Worm (Caenorhabditis elegans) whole organism, L3 larva: ENCODE results near the gene spe-44.

Experiments used
- R02D3.7 ChIP-seq: fragments of 150-350 bp; optimal IDR thresholded peaks from 2 replicates; lab custom pipeline; 2014; ENCODE audit warnings: missing biosample characterization, missing genetic modification characterization
- ZK546.5 ChIP-seq: sonication (generic microtip); optimal IDR thresholded peaks from 2 replicates; lab custom pipeline; 2017; ENCODE audit warnings: missing biosample characterization, missing genetic modification characterization
- aly-2 ChIP-seq: fragments of 150-350 bp; optimal IDR thresholded peaks from 2 replicates; lab custom pipeline; 2014; ENCODE audit warnings: missing biosample characterization, missing genetic modification characterization
- ama-1 ChIP-seq: fragments of 150-350 bp; optimal IDR thresholded peaks from 2 replicates; lab custom pipeline; 2018
- ceh-16 ChIP-seq: sonication (generic microtip); optimal IDR thresholded peaks from 2 replicates; lab custom pipeline; 2017; ENCODE audit warnings: missing biosample characterization, missing genetic modification characterization
- ceh-28 ChIP-seq: fragments of 150-350 bp; optimal IDR thresholded peaks from 2 replicates; lab custom pipeline; 2014; ENCODE audit warnings: missing biosample characterization, missing genetic modification reagents, missing genetic modification characterization
- ceh-82 ChIP-seq: fragments of 150-350 bp; optimal IDR thresholded peaks from 2 replicates; lab custom pipeline; 2014; ENCODE audit warnings: missing biosample characterization, missing genetic modification characterization
- ceh-9 ChIP-seq: sonication (generic microtip); optimal IDR thresholded peaks from 2 replicates; lab custom pipeline; 2018; ENCODE audit warnings: missing biosample characterization, missing genetic modification characterization
- egl-5 ChIP-seq: fragments of 150-350 bp; optimal IDR thresholded peaks from 2 replicates; lab custom pipeline; 2017; ENCODE audit warnings: missing biosample characterization, missing genetic modification reagents, missing genetic modification characterization, inconsistent platforms
- elt-1 ChIP-seq: fragments of 150-350 bp; optimal IDR thresholded peaks from 2 replicates; lab custom pipeline; 2014; ENCODE audit warnings: missing biosample characterization, missing genetic modification characterization
- elt-2 ChIP-seq: sonication (generic microtip); optimal IDR thresholded peaks from 2 replicates; lab custom pipeline; 2016; ENCODE audit warnings: missing genetic modification reagents, mild to moderate bottlenecking, missing genetic modification characterization, missing compliant biosample characterization
- elt-3 ChIP-seq, 3 experiments: fragments of 150-350 bp in 1 of 3; sonication (generic microtip) in 2 of 3; optimal IDR thresholded peaks; 2 replicates in 2 of 3; 4 replicates in 1 of 3; lab custom pipeline; 2014 to 2017; ENCODE audit warnings: missing biosample characterization in 3 of 3, missing genetic modification characterization in 3 of 3
- eor-1 ChIP-seq, 2 experiments: fragments of 150-350 bp; optimal IDR thresholded peaks; 2 replicates each; lab custom pipeline; 2014 to 2018; ENCODE audit warnings: missing biosample characterization in 2 of 2, missing genetic modification characterization in 2 of 2
- fkh-10 ChIP-seq: sonication (generic microtip); optimal IDR thresholded peaks from 2 replicates; lab custom pipeline; 2017; ENCODE audit warnings: missing biosample characterization, missing genetic modification reagents, missing genetic modification characterization
- fos-1 ChIP-seq: fragments of 150-350 bp; optimal IDR thresholded peaks from 2 replicates; lab custom pipeline; 2014; ENCODE audit warnings: missing biosample characterization, missing genetic modification characterization
- jun-1 ChIP-seq: fragments of 150-350 bp; optimal IDR thresholded peaks from 2 replicates; lab custom pipeline; 2014; ENCODE audit warnings: missing biosample characterization, missing genetic modification reagents, missing genetic modification characterization
- lin-15B ChIP-seq: fragments of 150-350 bp; optimal IDR thresholded peaks from 2 replicates; lab custom pipeline; 2014; ENCODE audit warnings: missing biosample characterization, missing genetic modification characterization
- lin-39 ChIP-seq: fragments of 150-350 bp; optimal IDR thresholded peaks from 2 replicates; lab custom pipeline; 2018; ENCODE audit warnings: missing biosample characterization, missing genetic modification reagents, missing genetic modification characterization
- lsy-12 ChIP-seq: sonication (generic microtip); optimal IDR thresholded peaks from 2 replicates; lab custom pipeline; 2016; ENCODE audit warnings: mild to moderate bottlenecking, missing genetic modification characterization, missing compliant biosample characterization
- mdl-1 ChIP-seq: fragments of 150-350 bp; optimal IDR thresholded peaks from 2 replicates; lab custom pipeline; 2014; ENCODE audit warnings: missing biosample characterization, missing genetic modification characterization
- mml-1 ChIP-seq: fragments of 150-350 bp; sonication (generic microtip); optimal IDR thresholded peaks from 3 replicates; lab custom pipeline; 2014; ENCODE audit warnings: missing biosample characterization, missing genetic modification characterization
- nfya-1 ChIP-seq: sonication (generic microtip); optimal IDR thresholded peaks from 2 replicates; lab custom pipeline; 2017; ENCODE audit warnings: missing genetic modification characterization, mild to moderate bottlenecking, missing compliant biosample characterization, antibody characterized with exemption, moderate library complexity; ENCODE audit not compliant: insufficient read depth
- nhr-12 ChIP-seq: fragments of 150-350 bp; optimal IDR thresholded peaks from 2 replicates; lab custom pipeline; 2014; ENCODE audit warnings: missing biosample characterization, missing genetic modification characterization
- nhr-23 ChIP-seq: fragments of 150-350 bp; optimal IDR thresholded peaks from 2 replicates; lab custom pipeline; 2014; ENCODE audit warnings: missing biosample characterization, missing genetic modification reagents, missing genetic modification characterization
- nhr-237 ChIP-seq: fragments of 150-350 bp; optimal IDR thresholded peaks from 2 replicates; lab custom pipeline; 2014; ENCODE audit warnings: missing biosample characterization, missing genetic modification characterization
- nhr-25 ChIP-seq: sonication (generic microtip); optimal IDR thresholded peaks from 2 replicates; lab custom pipeline; 2017; ENCODE audit warnings: missing biosample characterization, missing genetic modification characterization
- nhr-28 ChIP-seq: fragments of 150-350 bp; optimal IDR thresholded peaks from 2 replicates; lab custom pipeline; 2014; ENCODE audit warnings: missing biosample characterization, missing genetic modification characterization
- nhr-43 ChIP-seq: sonication (generic microtip); optimal IDR thresholded peaks from 2 replicates; lab custom pipeline; 2016; ENCODE audit warnings: mild to moderate bottlenecking, missing genetic modification characterization, missing compliant biosample characterization; ENCODE audit not compliant: poor library complexity, severe bottlenecking
- nhr-67 ChIP-seq: fragments of 150-350 bp; optimal IDR thresholded peaks from 2 replicates; lab custom pipeline; 2014; ENCODE audit warnings: missing biosample characterization, missing genetic modification characterization
- nhr-76 ChIP-seq: fragments of 150-350 bp; sonication (generic microtip); optimal IDR thresholded peaks from 5 replicates; lab custom pipeline; 2014; ENCODE audit warnings: missing biosample characterization, missing genetic modification characterization
- nhr-77 ChIP-seq: fragments of 150-350 bp; optimal IDR thresholded peaks from 2 replicates; lab custom pipeline; 2014; ENCODE audit warnings: missing biosample characterization, missing genetic modification characterization
- pqm-1 ChIP-seq: fragments of 150-350 bp; optimal IDR thresholded peaks from 2 replicates; lab custom pipeline; 2017; ENCODE audit warnings: missing biosample characterization, missing genetic modification characterization, inconsistent platforms
- sea-2 ChIP-seq: fragments of 150-350 bp; sonication (generic microtip); optimal IDR thresholded peaks from 4 replicates; lab custom pipeline; 2014; ENCODE audit warnings: missing biosample characterization, missing genetic modification reagents, missing genetic modification characterization
- skn-1 ChIP-seq: fragments of 150-350 bp; optimal IDR thresholded peaks from 2 replicates; lab custom pipeline; 2014; ENCODE audit warnings: missing biosample characterization, missing genetic modification characterization
- snpc-4 ChIP-seq: fragments of 150-350 bp; optimal IDR thresholded peaks from 2 replicates; lab custom pipeline; 2014; ENCODE audit warnings: missing biosample characterization, missing genetic modification characterization
- tbx-2 ChIP-seq: sonication (generic microtip); optimal IDR thresholded peaks from 2 replicates; lab custom pipeline; 2016; ENCODE audit warnings: mild to moderate bottlenecking, missing genetic modification characterization, missing compliant biosample characterization
- unc-62 ChIP-seq: fragments of 150-350 bp; sonication (generic microtip); optimal IDR thresholded peaks from 4 replicates; lab custom pipeline; 2014; ENCODE audit warnings: missing biosample characterization, missing genetic modification reagents, missing genetic modification characterization
- zag-1 ChIP-seq: fragments of 150-350 bp; optimal IDR thresholded peaks from 2 replicates; lab custom pipeline; 2014; ENCODE audit warnings: missing biosample characterization, missing genetic modification characterization
- ztf-11 ChIP-seq: fragments of 150-350 bp; optimal IDR thresholded peaks from 2 replicates; lab custom pipeline; 2014; ENCODE audit warnings: missing biosample characterization, missing genetic modification characterization
- ztf-4 ChIP-seq: fragments of 150-350 bp; optimal IDR thresholded peaks from 2 replicates; lab custom pipeline; 2014; ENCODE audit warnings: missing biosample characterization, missing genetic modification characterization

spe-44 gene

DNA sequence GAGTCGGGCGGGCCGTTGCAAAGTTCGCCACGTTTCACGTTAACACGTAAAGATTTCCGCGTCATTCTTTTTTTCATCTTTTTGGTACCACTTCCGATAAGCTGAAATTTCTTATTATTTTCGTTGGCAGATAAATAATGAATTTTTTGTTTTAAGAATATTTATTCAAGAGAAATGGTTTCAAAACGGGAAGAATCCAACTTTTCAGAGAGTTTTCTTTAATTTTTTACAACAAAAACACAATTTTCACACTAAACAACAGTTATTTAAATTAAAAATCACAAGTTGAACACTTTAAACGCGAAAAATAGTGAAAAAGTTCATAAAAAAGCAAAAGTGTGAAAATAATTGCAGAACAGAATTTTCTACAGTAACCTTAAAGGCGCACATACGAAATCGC, at the start of gene spe-44:
Gene spe-44, minus strand, starts transcription at position 101 of the 400 bp plus-strand sequence.
- TF ChIP-seq ceh-9 (tag; lab: Kevin White, UChicago) (no peak), unc-62 (GFP tag; lab: Kevin White, UChicago) (no peak), nfya-1 (tag; lab: Kevin White, UChicago) (no peak), lin-15B (no peak), jun-1 (no peak), eor-1 (tag; optimal IDR thresholded peaks at IDR 0.05; lab: Kevin White, UChicago) (no peak), nhr-67 (tag; lab: Kevin White, UChicago) (no peak), nhr-77 (tag; lab: Kevin White, UChicago) (no peak), elt-1 (no peak), egl-5 (no peak), ZK546.5 (tag; lab: Kevin White, UChicago) (no peak), snpc-4 (tag; lab: Kevin White, UChicago) (no peak)
- TF ChIP-seq, all 47 proteins: peak for 0

DNA sequence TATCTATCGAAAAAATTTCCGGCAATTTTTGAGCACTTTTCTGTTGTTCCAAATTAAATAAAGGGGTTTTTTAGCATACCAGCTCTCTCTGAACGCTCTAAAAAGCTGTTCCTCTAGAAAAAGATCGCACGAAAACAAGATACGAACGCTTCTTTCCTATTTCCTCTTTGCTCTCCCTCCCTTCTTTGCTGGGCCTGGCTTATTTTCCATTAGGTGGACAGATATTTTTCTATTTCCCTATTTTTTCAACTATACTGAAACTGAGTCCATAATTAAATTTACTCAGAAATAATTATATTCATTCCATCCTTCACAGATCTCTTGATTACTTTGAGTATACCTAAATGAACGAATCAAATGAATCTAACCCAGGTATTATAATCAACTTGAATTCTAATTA, 47.9 kb upstream of the spe-44 start, which contains the start of gene sru-18:
Gene sru-18, plus strand, starts transcription at position 301 of the 400 bp plus-strand sequence.
- TF ChIP-seq fkh-10 (no peak), aly-2 (tag; lab: Kevin White, UChicago) (no peak), mdl-1 (no peak), nhr-25 (tag; lab: Kevin White, UChicago) (no peak), ztf-11 (tag; lab: Kevin White, UChicago) (no peak), elt-2 (tag; lab: Kevin White, UChicago) (no peak), lsy-12 (no peak), lin-39 (tag; lab: Kevin White, UChicago) (no peak), nhr-23 (tag; lab: Kevin White, UChicago) (no peak), skn-1 (no peak)

- no peak for TF ChIP-seq zag-1 (tag; lab: Kevin White, UChicago)
- TF ChIP-seq ceh-82 (tag; lab: Kevin White, UChicago), result no peak
- TF ChIP-seq nhr-77 (tag; lab: Kevin White, UChicago), result no peak
- TF ChIP-seq elt-1, result no peak
- no peak for TF ChIP-seq nhr-43 (tag; lab: Kevin White, UChicago)
- TF ChIP-seq ama-1, result no peak
- TF ChIP-seq fkh-10, result no peak
- TF ChIP-seq nhr-237, result no peak
- no peak for TF ChIP-seq ztf-4 (tag; lab: Kevin White, UChicago)
- no peak for TF ChIP-seq R02D3.7 (tag; lab: Kevin White, UChicago)
- no peak for TF ChIP-seq ceh-9 (tag; lab: Kevin White, UChicago)
- no peak for TF ChIP-seq nhr-28 (tag; lab: Kevin White, UChicago)
- TF ChIP-seq ceh-16, result no peak
- no peak for TF ChIP-seq nhr-23 (tag; lab: Kevin White, UChicago)
- TF ChIP-seq mml-1 (tag; lab: Kevin White, UChicago), result no peak
- TF ChIP-seq elt-2 (tag; lab: Kevin White, UChicago), result no peak
- TF ChIP-seq nfya-1 (tag; lab: Kevin White, UChicago), result no peak
Measured at ce11 chrIV:12498238-12498637, 44.2 kb upstream of the spe-44 start, which contains the start of gene sru-19. TSS of gene sru-19 (plus strand) at chrIV:12498538.

DNA sequence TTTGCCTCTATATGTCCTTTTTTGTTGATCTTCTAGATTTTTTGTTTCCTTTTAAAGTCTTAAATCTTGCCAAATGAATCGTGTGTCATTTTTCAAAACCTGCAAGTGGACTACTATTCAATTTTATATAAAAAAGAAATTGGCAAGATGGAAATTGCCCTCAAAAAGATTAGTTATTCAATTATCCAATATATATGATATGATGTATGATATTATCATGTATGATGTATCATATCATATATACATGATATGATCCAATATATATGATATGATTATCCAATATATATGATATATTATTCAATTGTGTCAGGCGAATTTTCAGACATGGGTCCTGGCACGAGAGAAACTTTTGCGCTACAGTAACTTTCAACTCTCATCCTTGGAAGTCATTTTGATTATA, 41.2 kb upstream of the spe-44 start, which contains the start of gene sru-20:
Gene sru-20, plus strand, starts transcription at position 301 of the 400 bp plus-strand sequence.
- TF ChIP-seq elt-3 (tag; optimal IDR thresholded peaks at IDR 0.05; lab: Kevin White, UChicago), result no peak
- TF ChIP-seq lin-15B, result no peak
- TF ChIP-seq tbx-2, result no peak
- TF ChIP-seq snpc-4 (tag; lab: Kevin White, UChicago), result no peak
- TF ChIP-seq ceh-16, result no peak
- TF ChIP-seq ztf-4 (tag; lab: Kevin White, UChicago), result no peak
- no peak for TF ChIP-seq lin-39 (tag; lab: Kevin White, UChicago)
- no peak for TF ChIP-seq fos-1 (tag; lab: Kevin White, UChicago)
- no peak for TF ChIP-seq pqm-1
- no peak for TF ChIP-seq nhr-28 (tag; lab: Kevin White, UChicago)
- TF ChIP-seq sea-2, result no peak
- no peak for TF ChIP-seq R02D3.7 (tag; lab: Kevin White, UChicago)
- no peak for TF ChIP-seq nhr-76 (tag; lab: Kevin White, UChicago)
- no peak for TF ChIP-seq nhr-237
- no peak for TF ChIP-seq lsy-12
- TF ChIP-seq ceh-28 (tag; lab: Kevin White, UChicago), result no peak
- no peak for TF ChIP-seq eor-1 (tag; optimal IDR thresholded peaks at IDR 0.05; lab: Kevin White, UChicago)
- TF ChIP-seq nhr-12 (tag; lab: Kevin White, UChicago), result no peak
- TF ChIP-seq mml-1 (tag; lab: Kevin White, UChicago), result no peak
- TF ChIP-seq, all 47 proteins: peak for 0
